Fruit fly (Drosophila melanogaster) whole organism, embryonic: ENCODE data around the gene Kdm2.
A peak's percentile ranks its signal among the peaks of the same experiment; 100 is the strongest.

Experiments
- Antp ChIP-seq: fragments of 200-800 bp; sonication (Bioruptor generic); optimal IDR thresholded peaks from 3 replicates; lab custom pipeline; 2016; ENCODE audit warnings: missing biosample characterization, missing genetic modification characterization
- Atf-2 ChIP-seq: fragments of 200-800 bp; sonication (Bioruptor generic); optimal IDR thresholded peaks from 2 replicates; lab custom pipeline; 2016; ENCODE audit warnings: missing biosample characterization, missing genetic modification characterization
- Awh ChIP-seq: fragments of 200-800 bp; sonication (Bioruptor generic); IDR thresholded peaks from 2 replicates; pipeline ENCODE4, ENCODE4 v1.3.6; 2022; ENCODE audit warnings: missing biosample characterization, missing genetic modification characterization
- BtbVII ChIP-seq: fragments of 200-800 bp; sonication (Bioruptor generic); optimal IDR thresholded peaks from 3 replicates; lab custom pipeline; 2017; ENCODE audit warnings: missing biosample characterization, mild to moderate bottlenecking, missing genetic modification characterization
- CG10267 ChIP-seq: fragments of 200-800 bp; sonication (Bioruptor generic); optimal IDR thresholded peaks from 2 replicates; lab custom pipeline; 2018; ENCODE audit warnings: missing biosample characterization, mild to moderate bottlenecking, missing genetic modification characterization, moderate library complexity
- CG10274 ChIP-seq: fragments of 200-800 bp; sonication (Bioruptor generic); optimal IDR thresholded peaks from 3 replicates; lab custom pipeline; 2017; ENCODE audit warnings: missing biosample characterization, mild to moderate bottlenecking, missing genetic modification characterization
- CG10959 ChIP-seq: fragments of 200-800 bp; sonication (Bioruptor generic); IDR thresholded peaks from 2 replicates; pipeline ENCODE4 v1.3.6; 2022; ENCODE audit warnings: missing biosample characterization, missing genetic modification characterization
- CG11247 ChIP-seq: fragments of 200-800 bp; sonication (Bioruptor generic); IDR thresholded peaks from 2 replicates; pipeline ENCODE4 v1.3.6; 2022; ENCODE audit warnings: missing biosample characterization, missing genetic modification characterization
- CG12104 ChIP-seq: fragments of 200-800 bp; sonication (Bioruptor generic); optimal IDR thresholded peaks from 3 replicates; lab custom pipeline; 2016; ENCODE audit warnings: missing biosample characterization, missing genetic modification characterization
- CG14441 ChIP-seq: fragments of 200-800 bp; sonication (Bioruptor generic); IDR thresholded peaks from 2 replicates; pipeline ENCODE4 v1.3.6; 2022; ENCODE audit warnings: missing biosample characterization, missing genetic modification characterization
- CG15696 ChIP-seq: fragments of 200-800 bp; sonication (Bioruptor generic); optimal IDR thresholded peaks from 2 replicates; lab custom pipeline; 2019; ENCODE audit warnings: missing biosample characterization, mild to moderate bottlenecking, missing genetic modification characterization, moderate library complexity
- CG17385 ChIP-seq: fragments of 200-800 bp; sonication (Bioruptor generic); optimal IDR thresholded peaks from 3 replicates; lab custom pipeline; 2018; ENCODE audit warnings: missing biosample characterization, mild to moderate bottlenecking, missing genetic modification characterization
- CG17829 ChIP-seq: fragments of 200-800 bp; optimal IDR thresholded peaks from 2 replicates; lab custom pipeline; 2019; ENCODE audit warnings: missing biosample characterization, mild to moderate bottlenecking, missing genetic modification characterization, moderate library complexity
- CG2875 ChIP-seq: fragments of 200-800 bp; sonication (Bioruptor generic); optimal IDR thresholded peaks from 2 replicates; lab custom pipeline; 2017; ENCODE audit warnings: missing biosample characterization, mild to moderate bottlenecking, missing genetic modification characterization, missing genetic modification reagents
- CG2889 ChIP-seq: fragments of 200-800 bp; sonication (Bioruptor generic); IDR thresholded peaks from 3 replicates; pipeline ENCODE4 v1.3.6; 2022; ENCODE audit warnings: missing biosample characterization, missing genetic modification characterization
- CG3281 ChIP-seq: fragments of 200-800 bp; sonication (Bioruptor generic); optimal IDR thresholded peaks from 3 replicates; lab custom pipeline; 2017; ENCODE audit warnings: missing biosample characterization, mild to moderate bottlenecking, missing genetic modification characterization
- CG9609 ChIP-seq: fragments of 200-800 bp; sonication (Bioruptor generic); optimal IDR thresholded peaks from 3 replicates; lab custom pipeline; 2016; ENCODE audit warnings: missing biosample characterization, missing genetic modification characterization
- CG9932 ChIP-seq: fragments of 200-800 bp; sonication (Bioruptor generic); IDR thresholded peaks from 2 replicates; pipeline ENCODE4 v1.3.6; 2022; ENCODE audit warnings: missing biosample characterization, missing genetic modification characterization
- Chrac-16 ChIP-seq: fragments of 200-800 bp; sonication (Bioruptor generic); optimal IDR thresholded peaks from 3 replicates; lab custom pipeline; 2016; ENCODE audit warnings: missing biosample characterization, missing genetic modification characterization
- D ChIP-seq, 2 experiments: fragments of 200-800 bp in 1 of 2; fragments of >200 bp in 1 of 2; sonication (Bioruptor generic) in 1 of 2; optimal IDR thresholded peaks; 2 replicates in 1 of 2; 3 replicates in 1 of 2; lab custom pipeline; 2017; ENCODE audit warnings: mild to moderate bottlenecking in 1 of 2, missing biosample characterization in 1 of 2, missing genetic modification characterization in 1 of 2, missing genetic modification reagents in 1 of 2
- Dfd ChIP-seq, 2 experiments: fragments of >200 bp; optimal IDR thresholded peaks; 2 replicates each; lab custom pipeline; 2017; ENCODE audit warnings: missing biosample characterization in 2 of 2, missing genetic modification characterization in 2 of 2
- Dip2 ChIP-seq: fragments of 200-800 bp; sonication (Bioruptor generic); IDR thresholded peaks from 2 replicates; pipeline ENCODE4 v1.3.6; 2022; ENCODE audit warnings: missing biosample characterization, missing genetic modification characterization
- Doc2 ChIP-seq: fragments of 200-800 bp; sonication (Bioruptor generic); IDR thresholded peaks from 2 replicates; pipeline ENCODE4 v1.3.6; 2022; ENCODE audit warnings: missing biosample characterization, missing genetic modification characterization
- E2f1 ChIP-seq: fragments of 200-800 bp; sonication (Bioruptor generic); IDR thresholded peaks from 2 replicates; pipeline ENCODE4 v1.3.6; 2022; ENCODE audit warnings: missing biosample characterization, missing genetic modification characterization
- HLH4C ChIP-seq: fragments of 200-800 bp; sonication (Bioruptor generic); IDR thresholded peaks from 3 replicates; pipeline ENCODE4 v1.3.6; 2022; ENCODE audit warnings: missing biosample characterization, missing genetic modification characterization; ENCODE audit not compliant: partially characterized antibody
- HLHmδ ChIP-seq: fragments of 200-800 bp; sonication (Bioruptor generic); optimal IDR thresholded peaks from 2 replicates; lab custom pipeline; 2018; ENCODE audit warnings: missing biosample characterization, mild to moderate bottlenecking, missing genetic modification characterization, moderate library complexity
- HmgZ ChIP-seq: fragments of 200-800 bp; sonication (Bioruptor generic); optimal IDR thresholded peaks from 2 replicates; lab custom pipeline; 2018; ENCODE audit warnings: missing biosample characterization, mild to moderate bottlenecking, missing genetic modification characterization
- Hr3 ChIP-seq: fragments of 200-800 bp; sonication (Bioruptor generic); optimal IDR thresholded peaks from 3 replicates; lab custom pipeline; 2016; ENCODE audit warnings: missing biosample characterization, missing genetic modification characterization
- MESR4 ChIP-seq: fragments of 200-800 bp; sonication (Bioruptor generic); optimal IDR thresholded peaks from 2 replicates; lab custom pipeline; 2018; ENCODE audit warnings: missing biosample characterization, mild to moderate bottlenecking, missing genetic modification characterization, moderate library complexity
- Oli ChIP-seq: fragments of 200-800 bp; sonication (Bioruptor generic); optimal IDR thresholded peaks from 2 replicates; lab custom pipeline; 2018; ENCODE audit warnings: missing biosample characterization, mild to moderate bottlenecking, missing genetic modification characterization, moderate library complexity
- Opbp ChIP-seq: fragments of 200-800 bp; sonication (Bioruptor generic); IDR thresholded peaks from 3 replicates; pipeline ENCODE4 v1.3.6; 2022; ENCODE audit warnings: missing biosample characterization, missing genetic modification characterization; ENCODE audit not compliant: partially characterized antibody
- Trl ChIP-seq, 3 experiments: fragments of >200 bp in 2 of 3; fragments of 200-800 bp in 1 of 3; sonication (Bioruptor generic) in 1 of 3; optimal IDR thresholded peaks; 2 replicates in 1 of 3; 3 replicates in 2 of 3; lab custom pipeline; 2016 to 2017; ENCODE audit warnings: missing biosample characterization in 1 of 3, missing genetic modification characterization in 1 of 3
- Xrp1 ChIP-seq: fragments of 200-800 bp; sonication (Bioruptor generic); IDR thresholded peaks from 2 replicates; pipeline ENCODE4 v1.3.6; 2022; ENCODE audit warnings: missing biosample characterization, missing genetic modification characterization
- danr ChIP-seq: fragments of 200-800 bp; sonication (Bioruptor generic); IDR thresholded peaks from 2 replicates; pipeline ENCODE4 v1.3.6; 2022; ENCODE audit warnings: missing biosample characterization, missing genetic modification characterization
- dati ChIP-seq: fragments of 200-800 bp; sonication (Bioruptor generic); IDR thresholded peaks from 2 replicates; pipeline ENCODE4 v1.3.6; 2022; ENCODE audit warnings: missing biosample characterization, missing genetic modification characterization
- dm ChIP-seq: fragments of 200-800 bp; sonication (Bioruptor generic); optimal IDR thresholded peaks from 3 replicates; lab custom pipeline; 2016; ENCODE audit warnings: missing biosample characterization, missing genetic modification characterization
- dpn ChIP-seq, 2 experiments: fragments of 200-800 bp; sonication (Bioruptor generic); optimal IDR thresholded peaks; 3 replicates each; lab custom pipeline; 2016; ENCODE audit warnings: missing biosample characterization in 2 of 2, missing genetic modification characterization in 2 of 2
- eyg ChIP-seq: fragments of 200-800 bp; sonication (Bioruptor generic); optimal IDR thresholded peaks from 3 replicates; lab custom pipeline; 2016; ENCODE audit warnings: missing biosample characterization, missing genetic modification characterization
- gem ChIP-seq: fragments of 200-800 bp; sonication (Bioruptor generic); optimal IDR thresholded peaks from 2 replicates; lab custom pipeline; 2019; ENCODE audit warnings: missing biosample characterization, mild to moderate bottlenecking, missing genetic modification characterization, moderate library complexity
- gfzf ChIP-seq: fragments of 200-800 bp; sonication (Bioruptor generic); optimal IDR thresholded peaks from 2 replicates; lab custom pipeline; 2016; ENCODE audit warnings: missing biosample characterization, mild to moderate bottlenecking, missing genetic modification characterization, moderate library complexity
- ham ChIP-seq: fragments of 200-800 bp; sonication (Bioruptor generic); IDR thresholded peaks from 2 replicates; pipeline ENCODE4 v1.3.6; 2022; ENCODE audit warnings: missing biosample characterization, missing genetic modification characterization
- kah ChIP-seq: fragments of 200-800 bp; sonication (Bioruptor generic); optimal IDR thresholded peaks from 2 replicates; lab custom pipeline; 2018; ENCODE audit warnings: missing biosample characterization, mild to moderate bottlenecking, missing genetic modification characterization
- kni ChIP-seq: fragments of 200-800 bp; sonication (Bioruptor generic); optimal IDR thresholded peaks from 3 replicates; lab custom pipeline; 2017; ENCODE audit warnings: mild to moderate bottlenecking, missing biosample characterization, missing genetic modification reagents, missing genetic modification characterization
- lmd ChIP-seq: fragments of 200-800 bp; sonication (Bioruptor generic); IDR thresholded peaks from 2 replicates; pipeline ENCODE4 v1.3.6; 2022; ENCODE audit warnings: missing biosample characterization, missing genetic modification characterization
- phol ChIP-seq: fragments of 200-800 bp; sonication (Bioruptor generic); optimal IDR thresholded peaks from 3 replicates; lab custom pipeline; 2018; ENCODE audit warnings: missing biosample characterization, mild to moderate bottlenecking, missing genetic modification characterization, moderate library complexity
- repo ChIP-seq: fragments of 200-800 bp; sonication (Bioruptor generic); optimal IDR thresholded peaks from 2 replicates; lab custom pipeline; 2016; ENCODE audit warnings: missing biosample characterization, missing genetic modification characterization
- vnd ChIP-seq: fragments of 200-800 bp; sonication (Bioruptor generic); IDR thresholded peaks from 3 replicates; pipeline ENCODE4 v1.3.6; 2022; ENCODE audit warnings: missing biosample characterization, missing genetic modification characterization; ENCODE audit not compliant: partially characterized antibody
- wek ChIP-seq: fragments of 200-800 bp; sonication (Bioruptor generic); optimal IDR thresholded peaks from 3 replicates; lab custom pipeline; 2018; ENCODE audit warnings: missing biosample characterization, mild to moderate bottlenecking, missing genetic modification characterization, moderate library complexity
- z ChIP-seq: fragments of 200-800 bp; sonication (Bioruptor generic); IDR thresholded peaks from 3 replicates; pipeline ENCODE4 v1.3.6; 2022; ENCODE audit warnings: missing biosample characterization, missing genetic modification characterization
- zf30C ChIP-seq: fragments of 200-800 bp; sonication (Bioruptor generic); optimal IDR thresholded peaks from 3 replicates; lab custom pipeline; 2018; ENCODE audit warnings: missing biosample characterization, mild to moderate bottlenecking, missing genetic modification characterization

Kdm2 gene

dm6 chr3R:9083379-9083778 is 31.1 kb downstream of the Kdm2 start (continued):
- TF ChIP-seq wek (GFP tag; lab: Kevin White, UChicago) (no peak), Dfd (GFP tag; optimal IDR thresholded peaks at IDR 0.05; lab: Kevin White, UChicago) (no peak), Doc2 (GFP tag; lab: Robert Waterston, UW) (no peak), CG12104 (GFP tag; lab: Kevin White, UChicago) (no peak), CG9932 (no peak), Oli (peak; percentile 35), CG10959 (GFP tag; lab: Robert Waterston, UW) (no peak), dpn (GFP tag; optimal IDR thresholded peaks at IDR 0.05; lab: Kevin White, UChicago) (peak in 1 of 2 experiments; percentile 17), HmgZ (tag; lab: Kevin White, UChicago) (no peak), D (optimal IDR thresholded peaks at IDR 0.05; lab: Kevin White, UChicago) (no peak), D (GFP tag; optimal IDR thresholded peaks at IDR 0.05; lab: Kevin White, UChicago) (peak; percentile 15), Opbp (GFP tag; lab: Robert Waterston, UW) (no peak), repo (GFP tag; lab: Kevin White, UChicago) (no peak), HLHmδ (GFP tag; lab: Kevin White, UChicago) (no peak), Dip2 (GFP tag; lab: Robert Waterston, UW) (no peak), zf30C (GFP tag; lab: Kevin White, UChicago) (peak; percentile 28), Xrp1 (peak; percentile 53; the same call in 1 of the 2 replicates), Awh (GFP tag; lab: Robert Waterston, UW) (no peak), CG9609 (GFP tag; lab: Kevin White, UChicago) (no peak), Antp (GFP tag; lab: Kevin White, UChicago) (no peak), dati (no peak), CG3281 (GFP tag; lab: Kevin White, UChicago) (peak; percentile 40), gem (peak; percentile 64), ham (GFP tag; lab: Robert Waterston, UW) (no peak), HLH4C (no peak), dm (no peak), kah (GFP tag; lab: Kevin White, UChicago) (no peak), CG17385 (GFP tag; lab: Kevin White, UChicago) (peak; percentile 16), Atf-2 (GFP tag; lab: Kevin White, UChicago) (no peak), Hr3 (GFP tag; lab: Kevin White, UChicago) (peak; percentile 13), CG15696 (tag; lab: Kevin White, UChicago) (no peak), Trl (optimal IDR thresholded peaks at IDR 0.05; lab: Kevin White, UChicago) (no peak), Trl (GFP tag; optimal IDR thresholded peaks at IDR 0.05; lab: Kevin White, UChicago) (no peak), vnd (no peak), phol (peak; percentile 36), CG10267 (tag; lab: Kevin White, UChicago) (peak; percentile 15), CG10274 (GFP tag; lab: Kevin White, UChicago) (no peak), z (peak; percentile 46; the same call in 1 of the 3 replicates), lmd (GFP tag; lab: Robert Waterston, UW) (peak; percentile 38), Chrac-16 (GFP tag; lab: Kevin White, UChicago) (no peak), eyg (GFP tag; lab: Kevin White, UChicago) (no peak), MESR4 (GFP tag; lab: Kevin White, UChicago) (no peak), CG17829 (tag; lab: Kevin White, UChicago) (peak; percentile 13), CG2889 (GFP tag; lab: Robert Waterston, UW) (no peak), BtbVII (GFP tag; lab: Kevin White, UChicago) (peak; percentile 6), danr (GFP tag; lab: Robert Waterston, UW) (0 out of 2 replicates have a peak, but pooled peaks have one; percentile 15), gfzf (GFP tag; lab: Kevin White, UChicago) (no peak), CG14441 (GFP tag; lab: Robert Waterston, UW) (peak; percentile 34; the same call in 1 of the 2 replicates), CG11247 (no peak), kni (GFP tag; lab: Kevin White, UChicago) (no peak), CG2875 (GFP tag; lab: Kevin White, UChicago) (peak; percentile 39), E2f1 (GFP tag; lab: Robert Waterston, UW) (no peak; the same call in 1 of the 2 replicates)
